Worm (Caenorhabditis elegans): Measurements from ENCODE around the gene srab-26.

Gene srab-26

DNA sequence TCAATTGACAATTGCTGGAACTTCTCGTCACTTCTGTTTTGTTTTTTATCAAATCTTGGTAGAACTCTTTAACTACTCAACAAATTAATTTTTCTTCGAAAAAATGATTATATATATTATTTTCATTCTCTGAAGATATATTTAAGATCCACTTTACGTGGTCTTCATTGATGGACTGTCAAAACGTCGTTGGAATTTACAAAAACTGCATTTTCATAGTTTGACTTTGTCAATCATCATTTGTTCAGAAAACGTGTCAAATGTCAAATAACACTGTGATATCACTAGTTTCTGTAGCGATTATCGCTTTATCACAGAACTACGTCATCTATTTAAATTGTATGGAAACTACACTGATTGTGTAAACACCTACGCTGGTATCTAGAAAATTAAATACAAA is 45.1 kb upstream of the srab-26 start:
- TF ChIP-seq tbx-8 (GFP tag; optimal IDR thresholded peaks at IDR 0.05), result no peak
- no peak for TF ChIP-seq mep-1 (tag; optimal IDR thresholded peaks at IDR 0.05)
- no peak for TF ChIP-seq ceh-83 (GFP tag; optimal IDR thresholded peaks at IDR 0.05)
- TF ChIP-seq unc-120 (tag; optimal IDR thresholded peaks at IDR 0.05; ENCODE audit: poor library complexity, severe bottlenecking), result no peak
- no peak for TF ChIP-seq unc-62 (GFP tag; optimal IDR thresholded peaks at IDR 0.05)
- TF ChIP-seq cnd-1 (tag; optimal IDR thresholded peaks at IDR 0.05), result no peak

DNA sequence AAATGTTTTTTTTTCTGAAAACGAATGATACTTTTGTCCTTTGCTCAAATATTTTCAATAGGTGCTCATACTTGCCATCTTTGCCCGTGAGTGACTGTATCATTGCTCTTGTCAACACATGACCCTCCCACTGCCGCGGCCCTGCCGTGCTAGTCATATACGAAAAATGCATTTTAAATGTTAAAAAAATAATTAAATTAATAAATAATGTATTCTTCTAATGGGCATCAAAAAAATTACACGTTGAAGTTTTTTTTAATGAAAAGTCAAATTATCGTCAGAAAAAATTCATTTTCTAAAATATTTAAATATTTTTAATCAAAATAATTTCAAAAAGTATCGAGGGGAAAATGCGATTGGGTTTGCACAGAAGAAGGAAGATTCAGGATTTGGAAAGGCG is 43.2 kb upstream of the srab-26 start, which contains the start of gene C50H2.7:
Gene C50H2.7, plus strand, starts transcription at position 301 of the 400 bp plus-strand sequence.
- no peak for TF ChIP-seq tbx-8 (GFP tag; optimal IDR thresholded peaks at IDR 0.05)

DNA sequence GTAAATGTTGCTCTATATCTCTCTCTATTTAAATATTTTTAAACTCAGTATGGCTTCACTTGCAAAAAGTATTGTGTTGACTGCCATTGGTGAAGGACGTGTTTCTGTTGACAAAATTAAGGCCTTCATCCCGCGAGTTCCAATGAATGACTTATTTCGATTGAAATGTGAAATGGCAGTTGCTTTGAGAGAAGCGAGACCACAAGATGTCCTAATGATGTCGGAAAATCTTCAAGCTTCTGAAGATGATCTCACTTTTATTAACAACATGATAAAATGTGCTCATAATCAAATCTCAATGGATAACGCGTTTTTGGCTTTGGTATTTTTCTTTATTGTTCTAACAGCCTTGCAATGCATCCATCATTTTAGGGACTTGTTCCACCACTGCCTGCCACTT is 42.0 kb upstream of the srab-26 start, which contains the start of gene ceh-75:
Gene ceh-75, plus strand, starts transcription at position 50 of the 400 bp plus-strand sequence.
- TF ChIP-seq ceh-43 (GFP tag; optimal IDR thresholded peaks at IDR 0.05) (no peak), cnd-1 (tag; optimal IDR thresholded peaks at IDR 0.05) (no peak), lin-13 (tag; optimal IDR thresholded peaks at IDR 0.05) (no peak), blmp-1 (tag; optimal IDR thresholded peaks at IDR 0.05) (no peak)

ce11 chrV:9918410-9918809 is 39.1 kb upstream of the srab-26 start, which contains the start of gene C50H2.5:
TSS of gene C50H2.5 (plus strand) at chrV:9918710.
- TF ChIP-seq mls-2 (tag; optimal IDR thresholded peaks at IDR 0.05) (no peak), ceh-83 (GFP tag; optimal IDR thresholded peaks at IDR 0.05) (no peak), ceh-39 (tag; optimal IDR thresholded peaks at IDR 0.05) (no peak), unc-120 (tag; optimal IDR thresholded peaks at IDR 0.05; ENCODE audit: poor library complexity, severe bottlenecking) (no peak), cnd-1 (tag; optimal IDR thresholded peaks at IDR 0.05) (no peak), unc-39 (tag; optimal IDR thresholded peaks at IDR 0.05) (no peak), ces-1 (GFP tag; optimal IDR thresholded peaks at IDR 0.05) (no peak), ztf-11 (tag; optimal IDR thresholded peaks at IDR 0.05) (no peak), sem-2 (GFP tag; optimal IDR thresholded peaks at IDR 0.05) (no peak), flh-1 (GFP tag; optimal IDR thresholded peaks at IDR 0.05) (no peak)

DNA sequence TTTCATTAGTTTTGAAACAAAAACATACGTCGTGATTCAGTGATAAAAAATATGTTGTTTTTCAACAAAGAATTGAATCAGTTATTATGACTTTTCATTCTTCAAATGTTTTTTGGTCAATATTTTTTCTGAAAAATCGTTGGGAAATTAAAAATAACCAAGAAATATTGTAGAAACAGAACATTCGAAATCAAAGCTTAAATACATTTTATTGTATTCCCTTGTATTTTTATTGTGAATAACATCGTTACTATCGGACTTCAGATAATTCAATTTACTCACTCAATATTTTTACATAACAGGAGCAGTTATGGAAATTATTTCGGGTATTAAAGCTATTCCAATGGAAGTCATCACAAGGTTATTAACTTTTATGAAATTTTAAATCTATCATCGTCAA is 37.4 kb upstream of the srab-26 start, which contains the start of gene C50H2.4:
Gene C50H2.4, plus strand, starts transcription at position 301 of the 400 bp plus-strand sequence.
- TF ChIP-seq bed-3 (GFP tag; optimal IDR thresholded peaks at IDR 0.05) (no peak), nhr-12 (tag; optimal IDR thresholded peaks at IDR 0.05) (no peak), nhr-237 (tag; optimal IDR thresholded peaks at IDR 0.05) (no peak), sptf-1 (tag; optimal IDR thresholded peaks at IDR 0.05) (no peak), tbx-8 (GFP tag; optimal IDR thresholded peaks at IDR 0.05) (no peak), lsy-2 (tag; optimal IDR thresholded peaks at IDR 0.05) (no peak), ces-1 (GFP tag; optimal IDR thresholded peaks at IDR 0.05) (no peak), unc-39 (tag; optimal IDR thresholded peaks at IDR 0.05) (no peak), ham-2 (GFP tag; optimal IDR thresholded peaks at IDR 0.05) (no peak), mep-1 (tag; optimal IDR thresholded peaks at IDR 0.05) (no peak), ztf-11 (tag; optimal IDR thresholded peaks at IDR 0.05) (no peak)

- no peak for TF ChIP-seq cnd-1 (tag; optimal IDR thresholded peaks at IDR 0.05)
- TF ChIP-seq nhr-237 (tag; optimal IDR thresholded peaks at IDR 0.05), result no peak
- no peak for TF ChIP-seq hlh-1 (tag; optimal IDR thresholded peaks at IDR 0.05)
- no peak for TF ChIP-seq ceh-39 (tag; optimal IDR thresholded peaks at IDR 0.05)
- no peak for TF ChIP-seq unc-62 (GFP tag; optimal IDR thresholded peaks at IDR 0.05)
- TF ChIP-seq ceh-83 (GFP tag; optimal IDR thresholded peaks at IDR 0.05), result no peak
- no peak for TF ChIP-seq lsy-2 (tag; optimal IDR thresholded peaks at IDR 0.05)
- TF ChIP-seq ztf-11 (tag; optimal IDR thresholded peaks at IDR 0.05), result no peak
- no peak for TF ChIP-seq sem-2 (GFP tag; optimal IDR thresholded peaks at IDR 0.05)
- no peak for TF ChIP-seq flh-1 (GFP tag; optimal IDR thresholded peaks at IDR 0.05)
- TF ChIP-seq pha-4 (tag; optimal IDR thresholded peaks at IDR 0.05), result no peak
- TF ChIP-seq ham-2 (GFP tag; optimal IDR thresholded peaks at IDR 0.05), result no peak
- TF ChIP-seq lin-32 (GFP tag; optimal IDR thresholded peaks at IDR 0.05), result no peak
Measured at ce11 chrV:9915021-9915420, 35.7 kb upstream of the srab-26 start, which contains the start of gene mec-9. TSS of gene mec-9 (minus strand) at chrV:9915121.

DNA sequence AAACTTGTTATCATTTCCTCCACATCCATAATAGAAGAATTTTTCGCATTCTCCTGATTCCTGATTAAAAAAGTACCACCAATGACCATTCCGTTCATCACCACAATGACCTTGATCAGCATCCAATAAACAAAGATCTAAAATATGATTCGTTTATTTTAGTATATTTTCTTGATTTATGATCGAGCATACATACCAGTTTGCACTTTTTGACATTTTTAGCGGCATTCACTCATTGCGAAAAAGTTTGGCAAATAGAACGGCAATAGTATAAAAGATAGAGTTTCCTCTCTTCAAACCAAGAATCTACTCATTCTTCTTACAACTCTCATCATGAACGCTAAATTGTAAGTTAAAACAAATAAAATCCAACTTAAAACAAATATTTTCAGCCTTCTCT is 34.6 kb upstream of the srab-26 start, which contains the start of gene fipr-10:
Gene fipr-10, plus strand, starts transcription at position 301 of the 400 bp plus-strand sequence.
- no peak for TF ChIP-seq M03D4.4 (tag; optimal IDR thresholded peaks at IDR 0.05)
- no peak for TF ChIP-seq blmp-1 (tag; optimal IDR thresholded peaks at IDR 0.05)
- no peak for TF ChIP-seq mab-5 (tag; optimal IDR thresholded peaks at IDR 0.05)
- no peak for TF ChIP-seq ham-2 (GFP tag; optimal IDR thresholded peaks at IDR 0.05)
- no peak for TF ChIP-seq zip-8 (tag; optimal IDR thresholded peaks at IDR 0.05)
- no peak for TF ChIP-seq elt-1 (tag; optimal IDR thresholded peaks at IDR 0.05; ENCODE audit: borderline replicate concordance, insufficient read depth)
- TF ChIP-seq sptf-1 (tag; optimal IDR thresholded peaks at IDR 0.05), result no peak
- TF ChIP-seq ces-1 (GFP tag; optimal IDR thresholded peaks at IDR 0.05), result no peak
- no peak for TF ChIP-seq nhr-28 (tag; optimal IDR thresholded peaks at IDR 0.05)
- TF ChIP-seq unc-120 (tag; optimal IDR thresholded peaks at IDR 0.05; ENCODE audit: poor library complexity, severe bottlenecking), result no peak
- TF ChIP-seq pha-4 (tag; optimal IDR thresholded peaks at IDR 0.05), result no peak
- TF ChIP-seq lin-32 (GFP tag; optimal IDR thresholded peaks at IDR 0.05), result no peak
- TF ChIP-seq ztf-11 (tag; optimal IDR thresholded peaks at IDR 0.05), result no peak
- TF ChIP-seq hlh-1 (tag; optimal IDR thresholded peaks at IDR 0.05), result no peak
- TF ChIP-seq ceh-83 (GFP tag; optimal IDR thresholded peaks at IDR 0.05), result no peak

Data from whole organism, mixed stage, embryonic.